Fruit fly (Drosophila melanogaster): ENCODE measurements around the gene smp-30.

DNA sequence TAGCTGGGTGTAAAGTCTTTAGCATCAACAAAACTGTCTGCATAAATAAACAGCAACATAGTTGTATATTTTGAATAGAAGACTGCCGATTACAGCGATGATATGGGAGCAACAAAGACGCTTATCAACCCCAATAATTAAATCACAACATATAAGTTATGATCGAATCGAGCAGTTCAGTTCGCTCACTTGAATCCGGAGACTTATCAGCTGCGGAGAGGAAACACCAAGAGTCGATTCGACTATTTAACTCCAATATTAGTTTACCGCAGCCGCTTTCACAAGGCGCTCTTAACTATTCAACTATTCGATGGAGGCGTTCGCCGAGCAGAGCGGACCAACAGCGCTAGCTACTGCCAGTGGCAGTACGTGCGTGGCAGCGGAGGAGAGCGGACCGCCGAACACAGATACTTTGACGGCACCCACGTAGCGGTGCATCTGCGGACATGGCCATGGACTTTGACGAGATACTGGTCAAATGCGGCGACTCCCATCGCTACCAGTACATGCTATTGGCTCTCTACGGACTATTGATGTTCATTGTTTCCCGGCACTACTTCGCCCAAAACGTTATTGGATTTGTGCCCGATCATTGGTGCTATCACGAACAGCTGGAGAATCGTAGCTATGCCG, 47.7 kb upstream of the smp-30 start, which contains the start of gene CG14856:
- TF ChIP-seq dsf (GFP tag; optimal IDR thresholded peaks at IDR 0.05; ENCODE audit: borderline replicate concordance) (no peak), usp (GFP tag; optimal IDR thresholded peaks at IDR 0.05) (no peak), Hr78 (GFP tag; optimal IDR thresholded peaks at IDR 0.05) (no peak), HLH106 (tag; optimal IDR thresholded peaks at IDR 0.05) (no peak), pan (optimal IDR thresholded peaks at IDR 0.05) (no peak), woc (GFP tag; optimal IDR thresholded peaks at IDR 0.05) (no peak), jim (GFP tag; optimal IDR thresholded peaks at IDR 0.05) (no peak), Dif (GFP tag; optimal IDR thresholded peaks at IDR 0.05; ENCODE audit: partially characterized antibody) (no peak), Rel (GFP tag; optimal IDR thresholded peaks at IDR 0.05) (no peak), Rel (tag; optimal IDR thresholded peaks at IDR 0.05) (no peak), Myc (optimal IDR thresholded peaks at IDR 0.05) (no peak), sv (GFP tag; optimal IDR thresholded peaks at IDR 0.05) (no peak), rgr (GFP tag; optimal IDR thresholded peaks at IDR 0.05) (no peak), br (GFP tag; optimal IDR thresholded peaks at IDR 0.05) (no peak)

Data from whole organism, wandering third instar larva.